Worm (Caenorhabditis elegans): ENCODE results near the gene atg-9.

atg-9 gene

DNA sequence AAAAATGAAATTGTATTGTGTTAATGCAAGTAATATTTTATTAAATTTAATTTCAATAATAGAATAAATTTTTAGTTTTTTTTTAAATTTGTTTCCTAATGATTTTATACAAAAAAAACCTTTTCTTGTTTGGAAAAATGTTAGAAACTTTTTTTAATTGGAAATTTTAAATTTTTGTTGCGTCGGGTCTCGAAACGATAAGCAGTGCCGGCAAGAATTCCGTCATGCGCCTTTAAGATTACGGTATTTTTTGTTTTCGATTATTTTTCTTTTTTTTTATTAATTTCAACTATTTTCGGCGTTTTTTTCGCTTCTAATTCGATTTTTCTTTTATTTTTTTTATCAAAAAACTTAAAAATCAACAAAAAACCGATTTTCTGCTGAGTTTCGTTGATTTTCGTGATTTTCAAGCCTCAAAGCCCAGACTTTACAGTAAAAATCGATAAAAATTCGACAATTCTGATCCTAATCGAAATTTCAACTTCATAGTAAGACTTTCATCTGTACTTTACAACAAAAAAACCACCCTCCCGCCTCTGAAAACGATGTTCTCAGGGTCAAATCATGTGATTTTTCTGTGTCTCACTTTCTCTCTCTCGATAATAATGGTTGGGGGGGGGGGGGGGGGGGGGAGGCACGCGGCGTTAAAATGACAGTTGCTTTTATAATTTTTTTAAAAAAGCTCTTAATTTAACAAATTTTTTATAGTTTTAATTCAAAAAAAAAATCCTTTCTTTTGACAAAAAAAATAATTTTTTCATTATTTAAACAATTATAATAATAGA, 1.4 kb upstream of the atg-9 start:
- TF ChIP-seq mab-5 (tag; optimal IDR thresholded peaks at IDR 0.05) (no peak), crh-2 (tag; optimal IDR thresholded peaks at IDR 0.05) (no peak), snpc-4 (tag; optimal IDR thresholded peaks at IDR 0.05) (no peak), nhr-25 (tag; optimal IDR thresholded peaks at IDR 0.05) (no peak), nhr-11 (tag; optimal IDR thresholded peaks at IDR 0.05) (no peak), ztf-11 (tag; optimal IDR thresholded peaks at IDR 0.05) (no peak), elt-3 (tag; optimal IDR thresholded peaks at IDR 0.05) (no peak), ama-1 (optimal IDR thresholded peaks at IDR 0.05) (no peak), nhr-237 (tag; optimal IDR thresholded peaks at IDR 0.05) (no peak)

DNA sequence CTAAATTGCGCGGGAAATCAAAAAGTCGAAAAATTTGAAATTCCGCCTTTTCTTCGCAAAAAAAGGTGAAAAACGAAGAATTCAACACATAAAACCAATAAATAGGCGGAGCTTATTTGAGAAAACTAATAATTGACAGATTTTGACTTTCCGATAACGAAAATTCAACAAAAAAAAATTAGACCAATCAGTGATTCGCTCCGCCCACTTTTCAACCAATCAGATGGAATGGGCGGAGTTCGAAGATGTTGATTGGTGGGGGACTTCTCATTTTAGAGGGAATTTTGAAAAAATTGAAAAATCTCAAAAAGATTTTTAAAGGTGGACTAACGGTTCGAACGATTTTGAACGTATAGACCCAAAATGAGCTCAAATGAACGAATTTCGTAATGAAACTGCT, 1.6 kb downstream of the atg-9 start:
- TF ChIP-seq F13H6.1 (tag; optimal IDR thresholded peaks at IDR 0.05) (no peak), ztf-1 (GFP tag; conservative IDR thresholded peaks at IDR 0.05) (no peak), blmp-1 (tag; optimal IDR thresholded peaks at IDR 0.05; ENCODE audit: insufficient read depth) (no peak), unc-39 (tag; optimal IDR thresholded peaks at IDR 0.05) (no peak)

DNA sequence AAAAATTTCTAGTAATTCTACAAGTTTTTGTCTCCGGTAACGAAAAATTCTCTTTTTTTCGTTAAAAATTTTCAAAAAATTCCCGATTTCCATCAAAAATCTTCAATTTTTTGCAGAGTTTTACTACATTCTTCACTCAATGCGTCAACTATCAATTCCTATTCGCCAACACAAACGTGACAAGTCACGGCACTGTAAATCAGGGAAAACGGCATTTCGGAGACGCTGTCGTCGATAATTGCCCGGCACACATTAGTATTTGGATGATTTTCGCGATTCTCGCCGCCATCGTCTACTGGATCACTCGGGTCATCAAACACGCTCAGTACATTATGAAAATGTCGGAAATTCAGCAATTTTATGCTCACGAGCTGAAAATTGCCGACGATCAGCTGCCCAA, 2.6 kb downstream of the atg-9 start:
- TF ChIP-seq Y55F3AM.14 (GFP tag; optimal IDR thresholded peaks at IDR 0.05) (no peak), ztf-11 (tag; optimal IDR thresholded peaks at IDR 0.05) (no peak), ztf-1 (GFP tag; conservative IDR thresholded peaks at IDR 0.05) (no peak), mab-5 (tag; optimal IDR thresholded peaks at IDR 0.05) (no peak), nhr-25 (tag; optimal IDR thresholded peaks at IDR 0.05) (no peak), gmeb-1 (tag; optimal IDR thresholded peaks at IDR 0.05) (no peak), lin-13 (GFP tag; optimal IDR thresholded peaks at IDR 0.05) (no peak), F13H6.1 (tag; optimal IDR thresholded peaks at IDR 0.05) (no peak), zag-1 (tag; optimal IDR thresholded peaks at IDR 0.05) (no peak), lin-11 (tag; optimal IDR thresholded peaks at IDR 0.05) (no peak), nhr-77 (tag; optimal IDR thresholded peaks at IDR 0.05) (no peak), egl-27 (tag; optimal IDR thresholded peaks at IDR 0.05) (no peak), nhr-237 (tag; optimal IDR thresholded peaks at IDR 0.05) (no peak)

DNA sequence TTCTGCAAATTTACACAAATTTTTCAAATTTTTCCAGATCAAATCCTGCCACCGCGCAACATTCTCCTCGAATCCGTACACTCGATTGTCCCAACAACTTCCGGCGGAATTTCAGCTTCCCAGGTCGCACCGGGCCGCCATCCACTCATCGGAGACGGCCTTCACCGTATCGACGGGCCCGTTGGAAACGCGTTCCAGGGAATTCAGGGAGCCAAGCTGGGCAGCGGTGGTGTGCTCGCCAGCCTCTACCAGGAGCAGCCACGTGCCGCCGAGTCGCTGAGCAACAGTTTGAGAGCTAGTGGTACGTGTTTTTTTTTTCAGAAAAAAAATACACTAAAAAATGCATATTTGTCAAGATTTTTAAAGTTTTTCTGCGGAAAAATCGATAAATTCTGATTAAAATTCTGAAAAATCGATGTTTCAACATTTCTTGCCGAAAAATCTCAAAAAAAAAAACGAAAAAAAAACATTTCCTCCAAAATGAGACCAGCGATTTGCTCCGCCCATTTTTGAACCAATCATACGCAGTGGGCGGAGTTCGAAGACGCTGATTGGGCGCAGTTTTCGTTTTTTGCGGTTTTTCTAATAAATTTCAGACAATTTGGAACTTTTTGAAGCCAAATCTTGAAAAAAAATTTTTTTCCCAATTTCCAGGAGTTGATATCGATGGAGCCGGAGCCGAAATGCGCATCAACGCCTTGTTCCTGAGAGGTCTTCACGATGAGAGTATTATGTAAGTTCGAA, 7.9 kb downstream of the atg-9 start:
- TF ChIP-seq lin-13 (GFP tag; optimal IDR thresholded peaks at IDR 0.05) (no peak), F13H6.1 (tag; optimal IDR thresholded peaks at IDR 0.05) (no peak), nhr-21 (tag; optimal IDR thresholded peaks at IDR 0.05) (no peak), Y55F3AM.14 (GFP tag; optimal IDR thresholded peaks at IDR 0.05) (no peak), nhr-6 (tag; optimal IDR thresholded peaks at IDR 0.05) (no peak), aly-2 (tag; optimal IDR thresholded peaks at IDR 0.05) (no peak), elt-3 (tag; optimal IDR thresholded peaks at IDR 0.05) (no peak), fos-1 (tag; optimal IDR thresholded peaks at IDR 0.05) (no peak), mdl-1 (tag; optimal IDR thresholded peaks at IDR 0.05) (no peak), egl-27 (tag; optimal IDR thresholded peaks at IDR 0.05) (no peak), skn-1 (tag; optimal IDR thresholded peaks at IDR 0.05) (no peak), crh-2 (tag; optimal IDR thresholded peaks at IDR 0.05) (no peak), elt-1 (tag; optimal IDR thresholded peaks at IDR 0.05) (no peak), C34F6.9 (tag; optimal IDR thresholded peaks at IDR 0.05) (no peak), unc-39 (tag; optimal IDR thresholded peaks at IDR 0.05) (no peak)

DNA sequence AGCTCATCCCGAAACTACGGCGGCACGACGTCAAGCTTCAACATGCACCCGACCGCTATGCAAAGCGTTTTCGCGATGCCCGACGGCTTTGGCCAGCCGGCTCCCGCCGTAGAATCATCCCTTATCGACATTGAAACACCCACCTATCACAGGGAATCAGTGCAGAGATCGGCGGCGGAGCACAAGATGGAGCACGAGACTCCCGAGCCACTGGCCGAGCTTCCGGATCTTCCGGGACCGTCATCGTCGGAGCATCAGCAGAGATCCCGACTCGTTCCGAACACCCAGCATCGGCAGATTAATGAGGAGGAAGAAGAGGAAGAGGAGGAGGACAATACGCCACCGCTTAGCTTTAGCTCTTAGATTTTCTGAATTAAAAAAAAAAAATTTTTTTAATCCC, 9.3 kb downstream of the atg-9 start:
- TF ChIP-seq nhr-11 (tag; optimal IDR thresholded peaks at IDR 0.05) = no peak
- no peak for TF ChIP-seq ztf-1 (GFP tag; conservative IDR thresholded peaks at IDR 0.05)
- TF ChIP-seq lin-11 (tag; optimal IDR thresholded peaks at IDR 0.05) = no peak
- no peak for TF ChIP-seq ZK546.5 (tag; optimal IDR thresholded peaks at IDR 0.05)
- TF ChIP-seq Y55F3AM.14 (GFP tag; optimal IDR thresholded peaks at IDR 0.05) = no peak
- TF ChIP-seq R02D3.7 (tag; optimal IDR thresholded peaks at IDR 0.05) = no peak
- no peak for TF ChIP-seq unc-55 (GFP tag; optimal IDR thresholded peaks at IDR 0.05)
- TF ChIP-seq C34F6.9 (tag; optimal IDR thresholded peaks at IDR 0.05) = no peak
- no peak for TF ChIP-seq mbf-1 (tag; optimal IDR thresholded peaks at IDR 0.05)
- TF ChIP-seq nhr-12 (tag; optimal IDR thresholded peaks at IDR 0.05) = no peak
- TF ChIP-seq nhr-25 (tag; optimal IDR thresholded peaks at IDR 0.05) = no peak
- TF ChIP-seq lin-13 (GFP tag; optimal IDR thresholded peaks at IDR 0.05) = no peak
- no peak for TF ChIP-seq nhr-129 (tag; optimal IDR thresholded peaks at IDR 0.05)
- no peak for TF ChIP-seq sma-3 (GFP tag; optimal IDR thresholded peaks at IDR 0.05)
- TF ChIP-seq F13H6.1 (tag; optimal IDR thresholded peaks at IDR 0.05) = no peak
